Fruit fly (Drosophila melanogaster) whole organism, adult: ENCODE data around the gene Dhc1.

Source experiments
- CG11617 ChIP-seq: fragments of 200-800 bp; sonication (Bioruptor generic); optimal IDR thresholded peaks from 2 replicates; lab custom pipeline; 2017; ENCODE audit warnings: mild to moderate bottlenecking, missing biosample characterization, missing genetic modification reagents, missing genetic modification characterization
- CG12768 ChIP-seq: fragments of 200-800 bp; sonication (Bioruptor generic); optimal IDR thresholded peaks from 2 replicates; lab custom pipeline; 2017; ENCODE audit warnings: missing biosample characterization, missing genetic modification characterization, mild to moderate bottlenecking, moderate library complexity, missing genetic modification reagents
- CG14711 ChIP-seq: fragments of 200-800 bp; sonication (Bioruptor generic); optimal IDR thresholded peaks from 2 replicates; lab custom pipeline; 2018; ENCODE audit warnings: missing biosample characterization, mild to moderate bottlenecking, missing genetic modification characterization, moderate library complexity
- CG1620 ChIP-seq: fragments of 200-800 bp; sonication (Bioruptor generic); optimal IDR thresholded peaks from 2 replicates; lab custom pipeline; 2016; ENCODE audit warnings: missing biosample characterization, missing genetic modification characterization
- CG33017 ChIP-seq: fragments of 200-800 bp; sonication (Bioruptor generic); optimal IDR thresholded peaks from 2 replicates; lab custom pipeline; 2018; ENCODE audit warnings: missing biosample characterization, mild to moderate bottlenecking, missing genetic modification characterization, moderate library complexity
- CG5204 ChIP-seq: fragments of 200-800 bp; sonication (Bioruptor generic); optimal IDR thresholded peaks from 2 replicates; lab custom pipeline; 2016; ENCODE audit warnings: missing biosample characterization, missing genetic modification characterization
- CG7045 ChIP-seq: fragments of 200-800 bp; sonication (Bioruptor generic); optimal IDR thresholded peaks from 2 replicates; lab custom pipeline; 2017; ENCODE audit warnings: missing biosample characterization, mild to moderate bottlenecking, missing genetic modification characterization
- CG7101 ChIP-seq: fragments of 200-800 bp; sonication (Bioruptor generic); optimal IDR thresholded peaks from 2 replicates; lab custom pipeline; 2018; ENCODE audit warnings: missing biosample characterization, mild to moderate bottlenecking, missing genetic modification characterization, moderate library complexity
- Clk ChIP-seq: fragments of 200-800 bp; sonication (Bioruptor generic); optimal IDR thresholded peaks from 2 replicates; lab custom pipeline; 2017; ENCODE audit warnings: missing biosample characterization, missing genetic modification characterization
- Crg-1 ChIP-seq: fragments of 200-800 bp; sonication (Bioruptor generic); optimal IDR thresholded peaks from 2 replicates; lab custom pipeline; 2016; ENCODE audit warnings: missing biosample characterization, missing genetic modification characterization
- Hr96 ChIP-seq: fragments of 200-800 bp; sonication (Bioruptor generic); optimal IDR thresholded peaks from 2 replicates; lab custom pipeline; 2016; ENCODE audit warnings: missing biosample characterization, missing genetic modification characterization
- Mnt ChIP-seq: fragments of 200-800 bp; sonication (Bioruptor generic); optimal IDR thresholded peaks from 2 replicates; lab custom pipeline; 2016; ENCODE audit warnings: missing biosample characterization, mild to moderate bottlenecking, missing genetic modification characterization
- bab1 ChIP-seq: fragments of 200-800 bp; sonication (Bioruptor generic); optimal IDR thresholded peaks from 3 replicates; lab custom pipeline; 2019; ENCODE audit warnings: missing biosample characterization, mild to moderate bottlenecking, missing genetic modification characterization, moderate library complexity
- cic ChIP-seq: fragments of 200-800 bp; sonication (Bioruptor generic); optimal IDR thresholded peaks from 2 replicates; lab custom pipeline; 2017; ENCODE audit warnings: missing biosample characterization, mild to moderate bottlenecking, missing genetic modification characterization, moderate library complexity
- cnc ChIP-seq, 2 experiments: fragments of >200 bp; optimal IDR thresholded peaks; 2 replicates each; lab custom pipeline; 2017
- kay ChIP-seq: fragments of 200-800 bp; sonication (Bioruptor generic); peaks from one replicate; lab custom pipeline; 2016; ENCODE audit warnings: missing biosample characterization, missing genetic modification characterization, borderline replicate concordance
- ovo ChIP-seq: fragments of 200-800 bp; sonication (Bioruptor generic); optimal IDR thresholded peaks from 2 replicates; lab custom pipeline; 2016; ENCODE audit warnings: missing biosample characterization, missing genetic modification characterization
- pad ChIP-seq: fragments of 200-800 bp; sonication (Bioruptor generic); optimal IDR thresholded peaks from 3 replicates; lab custom pipeline; 2017; ENCODE audit warnings: missing biosample characterization, missing genetic modification characterization, mild to moderate bottlenecking, moderate library complexity, missing genetic modification reagents
- tj ChIP-seq: fragments of 200-800 bp; sonication (Bioruptor generic); optimal IDR thresholded peaks from 3 replicates; lab custom pipeline; 2017; ENCODE audit warnings: missing biosample characterization, mild to moderate bottlenecking, missing genetic modification characterization, moderate library complexity
- toe ChIP-seq: fragments of 200-800 bp; sonication (Bioruptor generic); optimal IDR thresholded peaks from 2 replicates; lab custom pipeline; 2016; ENCODE audit warnings: missing biosample characterization, missing genetic modification characterization

The Dhc1 gene

dm6 chr3R:9674196-9674693, at the start of gene Dhc1:
Dhc1 (minus strand) TSS chr3R:9674643.
- TF ChIP-seq CG11617 (GFP tag; lab: Kevin White, UChicago) (no peak), toe (GFP tag; lab: Kevin White, UChicago) (no peak), CG7101 (tag; lab: Kevin White, UChicago) (no peak), CG7045 (GFP tag; lab: Kevin White, UChicago) (no peak), CG33017 (tag; lab: Kevin White, UChicago) (no peak), ovo (GFP tag; lab: Kevin White, UChicago) (no peak), Clk (GFP tag; lab: Kevin White, UChicago) (no peak), CG14711 (tag; lab: Kevin White, UChicago) (no peak), pad (no peak), kay (GFP tag; lab: Kevin White, UChicago) (no peak), cnc (optimal IDR thresholded peaks at IDR 0.05; lab: Kevin White, UChicago) (no peak)

- no peak for TF ChIP-seq Hr96 (GFP tag; lab: Kevin White, UChicago)
- peak; percentile 65 for TF ChIP-seq pad
- peak; percentile 76 for TF ChIP-seq bab1
- TF ChIP-seq Clk (GFP tag; lab: Kevin White, UChicago), result peak; percentile 67
- TF ChIP-seq CG5204 (GFP tag; lab: Kevin White, UChicago), result no peak
- TF ChIP-seq ovo (GFP tag; lab: Kevin White, UChicago), result peak; percentile 58
- no peak for TF ChIP-seq kay (GFP tag; lab: Kevin White, UChicago)
- no peak for TF ChIP-seq cnc (optimal IDR thresholded peaks at IDR 0.05; lab: Kevin White, UChicago)
- peak; percentile 26 for TF ChIP-seq CG11617 (GFP tag; lab: Kevin White, UChicago)
- no peak for TF ChIP-seq CG14711 (tag; lab: Kevin White, UChicago)
- TF ChIP-seq CG7045 (GFP tag; lab: Kevin White, UChicago), result no peak
- peak; percentile 68 for TF ChIP-seq CG7101 (tag; lab: Kevin White, UChicago)
- TF ChIP-seq Mnt (GFP tag; lab: Kevin White, UChicago), result peak; percentile 74
- peak; percentile 16 for TF ChIP-seq tj (GFP tag; lab: Kevin White, UChicago)
- TF ChIP-seq CG12768, result peak; percentile 14
- peak; percentile 81 for TF ChIP-seq CG1620
- peak; percentile 4 for TF ChIP-seq cic (GFP tag; lab: Kevin White, UChicago)
- peak; percentile 70 for TF ChIP-seq Crg-1 (GFP tag; lab: Kevin White, UChicago)
- no peak for TF ChIP-seq toe (GFP tag; lab: Kevin White, UChicago)
Measured at dm6 chr3R:9710886-9711285, 36.4 kb upstream of the Dhc1 start, which contains the start of the genes trbd and dmt. trbd (minus strand) TSS chr3R:9711037. dmt (plus strand) TSS chr3R:9711142.

- TF ChIP-seq Mnt (GFP tag; lab: Kevin White, UChicago) (peak; percentile 62), ovo (GFP tag; lab: Kevin White, UChicago) (no peak), CG11617 (GFP tag; lab: Kevin White, UChicago) (peak; percentile 15)
Measured at dm6 chr3R:9710228-9710627, 35.8 kb upstream of the Dhc1 start.

- TF ChIP-seq tj (GFP tag; lab: Kevin White, UChicago), result peak; percentile 50
- TF ChIP-seq Clk (GFP tag; lab: Kevin White, UChicago), result no peak
- no peak for TF ChIP-seq Hr96 (GFP tag; lab: Kevin White, UChicago)
- TF ChIP-seq CG33017 (tag; lab: Kevin White, UChicago), result peak; percentile 31
- no peak for TF ChIP-seq kay (GFP tag; lab: Kevin White, UChicago)
- peak; percentile 46 for TF ChIP-seq Crg-1 (GFP tag; lab: Kevin White, UChicago)
- TF ChIP-seq ovo (GFP tag; lab: Kevin White, UChicago), result peak; percentile 49
- TF ChIP-seq cic (GFP tag; lab: Kevin White, UChicago), result peak; percentile 37
- no peak for TF ChIP-seq CG14711 (tag; lab: Kevin White, UChicago)
- TF ChIP-seq CG12768, result peak; percentile 33
- peak; percentile 87 for TF ChIP-seq Mnt (GFP tag; lab: Kevin White, UChicago)
- peak; percentile 68 for TF ChIP-seq CG11617 (GFP tag; lab: Kevin White, UChicago)
- no peak for TF ChIP-seq pad
- TF ChIP-seq cnc (optimal IDR thresholded peaks at IDR 0.05; lab: Kevin White, UChicago), result no peak
- TF ChIP-seq CG1620, result peak; percentile 64
- no peak for TF ChIP-seq CG5204 (GFP tag; lab: Kevin White, UChicago)
- no peak for TF ChIP-seq CG7045 (GFP tag; lab: Kevin White, UChicago)
- TF ChIP-seq bab1, result peak; percentile 59
- peak; percentile 18 for TF ChIP-seq CG7101 (tag; lab: Kevin White, UChicago)
Measured at dm6 chr3R:9705008-9705628, 30.7 kb upstream of the Dhc1 start, which contains the start of gene Unc-115a. Unc-115a (minus strand) TSS chr3R:9705417.

dm6 chr3R:9704183-9705007, 30.0 kb upstream of the Dhc1 start:
- TF ChIP-seq CG7101 (tag; lab: Kevin White, UChicago) (peak; percentile 10), cic (GFP tag; lab: Kevin White, UChicago) (peak; percentile 97), CG11617 (GFP tag; lab: Kevin White, UChicago) (no peak), cnc (optimal IDR thresholded peaks at IDR 0.05; lab: Kevin White, UChicago) (no peak), pad (peak; percentile 91), Mnt (GFP tag; lab: Kevin White, UChicago) (peak; percentile 64), Crg-1 (GFP tag; lab: Kevin White, UChicago) (peak; percentile 46), kay (GFP tag; lab: Kevin White, UChicago) (no peak), ovo (GFP tag; lab: Kevin White, UChicago) (peak; percentile 96), CG5204 (GFP tag; lab: Kevin White, UChicago) (no peak), Hr96 (GFP tag; lab: Kevin White, UChicago) (peak; percentile 37), CG7045 (GFP tag; lab: Kevin White, UChicago) (peak; percentile 51), tj (GFP tag; lab: Kevin White, UChicago) (peak; percentile 42), CG12768 (peak; percentile 52), Clk (GFP tag; lab: Kevin White, UChicago) (peak; percentile 31), toe (GFP tag; lab: Kevin White, UChicago) (peak; percentile 39)
